Worm (Caenorhabditis elegans): ENCODE results near the gene F46F2.3.

ce11 chrX:15308685-15309084 lies 48.6 kb upstream of the F46F2.3 start:
- TF ChIP-seq tab-1 (GFP tag; IDR thresholded peaks at IDR 0.05) (no peak), ref-1 (GFP tag; conservative IDR thresholded peaks at IDR 0.05) (no peak), ztf-29 (GFP tag; IDR thresholded peaks at IDR 0.05) (no peak), ztf-23 (GFP tag; IDR thresholded peaks at IDR 0.05) (no peak), cog-1 (tag; optimal IDR thresholded peaks at IDR 0.05) (no peak)
